Worm (Caenorhabditis elegans) whole organism, L4 larva: Measurements from ENCODE around the gene srw-24.

Source experiments
- D1046.2 ChIP-seq: fragments of 200-800 bp; sonication (Bioruptor generic); IDR thresholded peaks from 2 replicates; pipeline ENCODE4 v1.3.6; 2022; ENCODE audit warnings: missing genetic modification characterization, missing compliant biosample characterization
- F26F4.8 ChIP-seq: fragments of 200-800 bp; sonication (Bioruptor generic); conservative IDR thresholded peaks from 2 replicates; pipeline ENCODE4 v1.3.6; 2022; ENCODE audit warnings: missing genetic modification characterization, missing compliant biosample characterization
- ZK337.2 ChIP-seq: fragments of 200-800 bp; sonication (Bioruptor generic); IDR thresholded peaks from 2 replicates; pipeline ENCODE4 v1.3.6; 2022; ENCODE audit warnings: missing genetic modification reagents, missing genetic modification characterization, missing compliant biosample characterization
- aha-1 ChIP-seq: fragments of 150-350 bp; peaks from one replicate; lab custom pipeline; 2014; ENCODE audit warnings: missing biosample characterization, missing genetic modification characterization
- aly-2 ChIP-seq: sonication (generic microtip); optimal IDR thresholded peaks from 2 replicates; lab custom pipeline; 2018; ENCODE audit warnings: missing biosample characterization, missing genetic modification characterization
- attf-4 ChIP-seq: sonication (generic microtip); optimal IDR thresholded peaks from 3 replicates; lab custom pipeline; 2017; ENCODE audit warnings: missing biosample characterization, missing genetic modification characterization
- ceh-20 ChIP-seq: fragments of 200-800 bp; sonication (Bioruptor generic); IDR thresholded peaks from 2 replicates; pipeline ENCODE4 v1.3.6; 2022; ENCODE audit warnings: missing genetic modification reagents, missing genetic modification characterization, missing compliant biosample characterization
- ceh-44 ChIP-seq: fragments of 200-800 bp; sonication (Bioruptor generic); IDR thresholded peaks from 2 replicates; pipeline ENCODE4 v1.3.6; 2022; ENCODE audit warnings: missing genetic modification reagents, missing genetic modification characterization, missing compliant biosample characterization
- cey-2 ChIP-seq: sonication (generic microtip); optimal IDR thresholded peaks from 3 replicates; lab custom pipeline; 2017; ENCODE audit warnings: missing genetic modification characterization, mild to moderate bottlenecking, missing compliant biosample characterization, antibody characterized with exemption, borderline replicate concordance; ENCODE audit not compliant: insufficient read depth
- ctbp-1 ChIP-seq: fragments of 200-800 bp; sonication (Bioruptor generic); IDR thresholded peaks from 2 replicates; pipeline ENCODE4 v1.3.6; 2022; ENCODE audit warnings: missing genetic modification reagents, missing genetic modification characterization, missing compliant biosample characterization
- daf-8 ChIP-seq: fragments of 200-800 bp; sonication (Bioruptor generic); IDR thresholded peaks from 2 replicates; pipeline ENCODE4 v1.3.6; 2022; ENCODE audit warnings: missing genetic modification characterization, missing compliant biosample characterization
- dmd-6 ChIP-seq: fragments of 200-800 bp; sonication (Bioruptor generic); IDR thresholded peaks from 2 replicates; pipeline ENCODE4 v1.3.6; 2022; ENCODE audit warnings: missing genetic modification reagents, missing genetic modification characterization, missing compliant biosample characterization
- dpl-1 ChIP-seq: fragments of 150-350 bp; optimal IDR thresholded peaks from 2 replicates; lab custom pipeline; 2014; ENCODE audit warnings: missing biosample characterization, missing genetic modification reagents, missing genetic modification characterization
- egl-43 ChIP-seq: fragments of 200-800 bp; sonication (Bioruptor generic); IDR thresholded peaks from 2 replicates; pipeline ENCODE4 v1.3.6; 2022; ENCODE audit warnings: missing genetic modification reagents, missing genetic modification characterization, missing compliant biosample characterization
- lim-7 ChIP-seq: fragments of 200-800 bp; sonication (Bioruptor generic); IDR thresholded peaks from 2 replicates; pipeline ENCODE4 v1.3.6; 2022; ENCODE audit warnings: missing genetic modification characterization, missing compliant biosample characterization
- lin-1 ChIP-seq: fragments of 200-800 bp; sonication (Bioruptor generic); IDR thresholded peaks from 2 replicates; pipeline ENCODE4 v1.3.6; 2022; ENCODE audit warnings: missing genetic modification reagents, missing genetic modification characterization, missing compliant biosample characterization
- lin-13 ChIP-seq: fragments of 150-350 bp; optimal IDR thresholded peaks from 2 replicates; lab custom pipeline; 2014; ENCODE audit warnings: missing biosample characterization, missing genetic modification reagents, missing genetic modification characterization
- lin-38 ChIP-seq: fragments of 200-800 bp; sonication (Bioruptor generic); IDR thresholded peaks from 2 replicates; pipeline ENCODE4 v1.3.6; 2022; ENCODE audit warnings: missing genetic modification reagents, missing genetic modification characterization, missing compliant biosample characterization
- lir-3 ChIP-seq: sonication (generic microtip); optimal IDR thresholded peaks from 2 replicates; lab custom pipeline; 2016; ENCODE audit warnings: mild to moderate bottlenecking, missing genetic modification characterization, missing compliant biosample characterization
- madf-9 ChIP-seq: fragments of 200-800 bp; sonication (Bioruptor generic); conservative IDR thresholded peaks from 2 replicates; pipeline ENCODE4 v1.3.6; 2022; ENCODE audit warnings: missing genetic modification reagents, missing genetic modification characterization, missing compliant biosample characterization
- mdt-29 ChIP-seq: fragments of 200-800 bp; sonication (Bioruptor generic); IDR thresholded peaks from 2 replicates; pipeline ENCODE4 v1.3.6; 2022; ENCODE audit warnings: missing genetic modification reagents, missing genetic modification characterization, missing compliant biosample characterization
- nhr-10 ChIP-seq: fragments of 150-350 bp; optimal IDR thresholded peaks from 2 replicates; lab custom pipeline; 2014; ENCODE audit warnings: missing biosample characterization, missing genetic modification characterization
- nhr-11 ChIP-seq: fragments of 150-350 bp; optimal IDR thresholded peaks from 2 replicates; lab custom pipeline; 2014; ENCODE audit warnings: missing biosample characterization, missing genetic modification characterization
- nhr-111 ChIP-seq: fragments of 200-800 bp; sonication (Bioruptor generic); optimal IDR thresholded peaks from 2 replicates; lab custom pipeline; 2018; ENCODE audit warnings: mild to moderate bottlenecking, missing genetic modification characterization, missing compliant biosample characterization
- nhr-25 ChIP-seq: sonication (generic microtip); optimal IDR thresholded peaks from 2 replicates; lab custom pipeline; 2017; ENCODE audit warnings: missing genetic modification characterization, mild to moderate bottlenecking, missing compliant biosample characterization, antibody characterized with exemption, moderate library complexity, borderline replicate concordance; ENCODE audit not compliant: insufficient read depth
- pha-4 ChIP-seq, 2 experiments: fragments of 150-350 bp in 1 of 2; fragments of 200-800 bp in 1 of 2; sonication (Bioruptor generic) in 1 of 2; IDR thresholded peaks in 1 of 2; optimal IDR thresholded peaks in 1 of 2; 2 replicates each; pipeline versions ENCODE4 v1.3.6 to Lab custom; 2014 to 2022; ENCODE audit warnings: missing genetic modification characterization in 2 of 2, missing genetic modification reagents in 2 of 2, missing biosample characterization in 1 of 2, missing compliant biosample characterization in 1 of 2
- spr-1 ChIP-seq: sonication (generic microtip); optimal IDR thresholded peaks from 2 replicates; lab custom pipeline; 2016; ENCODE audit warnings: mild to moderate bottlenecking, missing genetic modification characterization, missing compliant biosample characterization
- unc-130 ChIP-seq: sonication (generic microtip); optimal IDR thresholded peaks from 2 replicates; lab custom pipeline; 2016; ENCODE audit warnings: missing genetic modification reagents, missing genetic modification characterization, missing compliant biosample characterization
- unc-62 ChIP-seq, 3 experiments: fragments of 150-350 bp in 1 of 3; sonication (generic microtip); optimal IDR thresholded peaks in 2 of 3; peaks in 1 of 3; 1 replicate in 1 of 3; 2 replicates in 2 of 3; lab custom pipeline; 2014 to 2017; ENCODE audit warnings: missing biosample characterization in 3 of 3, missing genetic modification characterization in 3 of 3, missing genetic modification reagents in 3 of 3, missing genotype in 1 of 3
- zip-11 ChIP-seq: fragments of 200-800 bp; sonication (Bioruptor generic); IDR thresholded peaks from 2 replicates; pipeline ENCODE4 v1.3.6; 2022; ENCODE audit warnings: missing genetic modification characterization, missing compliant biosample characterization
- ztf-11 ChIP-seq: fragments of 150-350 bp; optimal IDR thresholded peaks from 2 replicates; lab custom pipeline; 2014; ENCODE audit warnings: missing biosample characterization, missing genetic modification characterization

srw-24 gene

DNA sequence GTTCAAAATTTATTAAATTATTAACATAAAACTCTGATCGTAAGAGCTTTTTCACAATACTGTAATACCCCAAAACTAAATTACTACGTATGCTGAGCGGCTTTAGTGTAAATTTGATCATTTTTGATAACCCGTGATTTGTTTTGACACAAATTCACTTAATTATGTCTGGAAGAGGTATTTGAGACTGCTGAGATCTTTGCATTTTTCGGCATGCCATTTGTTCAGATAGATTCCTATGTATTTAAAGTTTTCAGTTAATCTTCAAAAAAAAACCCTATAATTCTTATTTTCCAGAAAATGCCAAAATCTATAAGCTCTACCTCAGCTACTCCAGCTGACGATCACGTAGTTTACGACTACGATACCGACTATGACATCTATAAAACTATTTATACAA, 6.5 kb downstream of the srw-24 start, which contains the start of gene srw-15 (continued):
- TF ChIP-seq ZK337.2 (GFP tag; lab: Robert Waterston, UW), result no peak
- no peak for TF ChIP-seq dpl-1 (GFP tag; lab: Kevin White, UChicago)
- no peak for TF ChIP-seq nhr-10 (tag; lab: Kevin White, UChicago)
- TF ChIP-seq lir-3 (tag; lab: Kevin White, UChicago), result no peak
- no peak for TF ChIP-seq ctbp-1
- TF ChIP-seq ceh-20 (GFP tag; lab: Robert Waterston, UW), result no peak
- no peak for TF ChIP-seq madf-9 (GFP tag; lab: Robert Waterston, UW)

DNA sequence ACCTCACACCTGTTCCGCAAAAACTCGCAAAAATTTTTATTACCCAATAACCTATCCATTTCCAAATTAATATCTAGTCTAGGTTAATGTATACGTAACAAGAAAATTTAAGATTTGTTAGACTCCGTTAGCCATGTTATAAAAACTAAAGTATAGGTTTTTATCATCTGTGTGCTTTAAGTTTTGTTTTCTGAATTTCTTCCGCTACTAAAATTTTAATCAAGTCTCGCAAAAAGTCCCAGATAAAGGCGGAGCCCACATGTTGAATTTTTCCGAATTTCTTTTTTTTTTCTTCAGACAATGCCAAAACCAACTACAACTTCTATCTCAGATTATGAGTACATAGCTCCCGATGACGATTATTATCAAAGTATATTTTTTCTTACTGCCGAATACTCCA, 8.4 kb downstream of the srw-24 start, which contains the start of gene srw-13:
srw-13 (plus strand) TSS at position 301 of the 400 bp plus-strand sequence.
- no peak for TF ChIP-seq mdt-29 (GFP tag; lab: Robert Waterston, UW)
- no peak for TF ChIP-seq ceh-44 (GFP tag; lab: Robert Waterston, UW)
- TF ChIP-seq attf-4, result no peak
- TF ChIP-seq aha-1, result peak; percentile 29
- TF ChIP-seq nhr-25 (tag; lab: Kevin White, UChicago), result no peak
- no peak for TF ChIP-seq lin-38 (GFP tag; lab: Robert Waterston, UW)
- TF ChIP-seq nhr-11 (tag; lab: Kevin White, UChicago), result no peak
- TF ChIP-seq spr-1 (tag; lab: Kevin White, UChicago), result no peak

DNA sequence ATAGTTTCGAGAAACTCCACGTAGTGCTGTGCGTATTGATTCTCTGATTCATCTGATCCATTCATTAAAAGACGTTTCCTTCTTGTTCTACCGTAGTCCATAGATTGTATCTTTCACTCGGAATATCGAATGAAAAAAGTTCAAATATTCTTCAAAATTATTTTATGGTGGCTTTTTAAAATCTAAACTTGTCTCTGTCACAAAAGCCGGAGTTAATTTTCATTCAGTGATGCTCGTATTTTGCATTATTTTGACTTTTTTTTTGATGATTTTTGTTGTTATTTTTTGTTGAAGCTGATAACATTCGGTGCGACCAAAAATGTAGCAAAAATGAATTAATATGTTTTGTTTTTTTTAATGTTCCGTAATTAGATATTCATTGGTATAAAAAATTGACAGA, 11.9 kb downstream of the srw-24 start, which contains the start of gene nhr-164:
nhr-164 (minus strand) TSS at position 101 of the 400 bp plus-strand sequence.
- no peak for TF ChIP-seq madf-9 (GFP tag; lab: Robert Waterston, UW)
- TF ChIP-seq aha-1, result no peak
- TF ChIP-seq dmd-6, result no peak
- TF ChIP-seq cey-2 (tag; lab: Kevin White, UChicago), result no peak
- no peak for TF ChIP-seq egl-43
- no peak for TF ChIP-seq D1046.2
- TF ChIP-seq aly-2, result no peak
- no peak for TF ChIP-seq lim-7 (GFP tag; lab: Robert Waterston, UW)
- TF ChIP-seq daf-8, result no peak
- TF ChIP-seq, all 104 proteins: peak for 0

DNA sequence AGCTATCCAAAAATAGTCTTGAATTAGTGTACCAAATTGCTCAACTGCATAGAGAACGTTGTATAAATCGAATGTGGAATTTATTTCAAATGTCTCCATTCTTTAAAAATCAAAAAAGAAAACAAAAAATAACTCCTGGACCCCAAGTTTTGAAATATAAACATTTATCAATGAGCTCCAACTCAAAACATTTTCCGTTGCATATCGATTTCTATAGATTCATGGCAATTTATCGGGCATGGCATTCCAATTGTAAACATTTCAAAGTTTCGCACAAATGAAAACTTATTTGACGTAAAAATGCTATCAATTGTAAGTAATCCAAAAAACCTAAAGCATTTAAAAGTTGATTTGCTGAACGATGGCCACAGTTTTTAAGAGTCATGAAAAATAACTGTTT, 14.8 kb downstream of the srw-24 start, which contains the start of gene srw-12:
srw-12 (minus strand) TSS at position 101 of the 400 bp plus-strand sequence.
- TF ChIP-seq lin-13 (GFP tag; lab: Kevin White, UChicago), result no peak
- TF ChIP-seq unc-62 (GFP tag; optimal IDR thresholded peaks at IDR 0.05 in 1 of 2; lab: Kevin White, UChicago), result peak in 1 of 2 experiments; percentile 33
- TF ChIP-seq unc-62 (tag; optimal IDR thresholded peaks at IDR 0.05; lab: Kevin White, UChicago), result no peak

DNA sequence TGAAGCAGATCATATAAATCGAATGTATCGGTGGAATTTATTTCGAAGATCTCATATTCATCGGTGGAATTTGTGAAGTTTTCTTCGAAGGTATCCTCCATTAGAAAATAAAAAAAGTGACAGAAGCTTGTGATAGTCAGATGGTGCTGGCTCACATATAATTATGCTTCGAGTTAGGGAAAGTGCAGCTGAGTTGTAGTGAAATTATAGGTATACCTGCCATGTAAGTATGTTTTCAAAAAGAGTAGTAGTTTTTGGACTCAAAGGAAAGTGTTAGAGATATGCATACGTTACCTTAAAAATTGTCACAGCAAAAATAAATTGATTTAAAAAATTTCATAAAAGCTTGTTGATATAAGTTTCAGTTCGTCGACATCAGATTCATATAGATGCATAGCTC, 16.4 kb downstream of the srw-24 start, which contains the start of gene srw-11:
srw-11 (minus strand) TSS at position 101 of the 400 bp plus-strand sequence.
- no peak for TF ChIP-seq lin-1 (GFP tag; lab: Robert Waterston, UW)
- no peak for TF ChIP-seq ztf-11 (tag; lab: Kevin White, UChicago)
- no peak for TF ChIP-seq F26F4.8
- TF ChIP-seq zip-11 (GFP tag; lab: Robert Waterston, UW), result no peak
- TF ChIP-seq unc-130 (GFP tag; lab: Kevin White, UChicago), result no peak
- TF ChIP-seq pha-4 (GFP tag; IDR thresholded peaks at IDR 0.05; lab: Robert Waterston, UW), result no peak
- no peak for TF ChIP-seq pha-4 (tag; optimal IDR thresholded peaks at IDR 0.05; lab: Kevin White, UChicago)
- TF ChIP-seq nhr-111 (GFP tag; lab: Kevin White, UChicago), result no peak
